Fruit fly (Drosophila melanogaster) whole organism, embryonic: Measurements from ENCODE around the gene roq.

Experiments used
- Atf-2 ChIP-seq: fragments of 200-800 bp; sonication (Bioruptor generic); optimal IDR thresholded peaks from 2 replicates; lab custom pipeline; 2016; ENCODE audit warnings: missing biosample characterization, missing genetic modification characterization
- Atf6 ChIP-seq: fragments of 200-800 bp; sonication (Bioruptor generic); IDR thresholded peaks from 2 replicates; pipeline ENCODE4 v1.3.6; 2022; ENCODE audit warnings: missing biosample characterization, missing genetic modification characterization
- BEAF-32 ChIP-seq: fragments of 200-800 bp; sonication (Bioruptor generic); optimal IDR thresholded peaks from 3 replicates; lab custom pipeline; 2017; ENCODE audit warnings: missing biosample characterization, missing genetic modification characterization, mild to moderate bottlenecking, moderate library complexity, missing genetic modification reagents
- CG11398 ChIP-seq: fragments of 200-800 bp; sonication (Bioruptor generic); optimal IDR thresholded peaks from 2 replicates; lab custom pipeline; 2016; ENCODE audit warnings: missing biosample characterization, missing genetic modification characterization
- CG14965 ChIP-seq: fragments of 200-800 bp; sonication (Bioruptor generic); optimal IDR thresholded peaks from 2 replicates; lab custom pipeline; 2016; ENCODE audit warnings: missing biosample characterization, missing genetic modification characterization, borderline replicate concordance
- CG17612 ChIP-seq: fragments of 200-800 bp; sonication (Bioruptor generic); IDR thresholded peaks from 2 replicates; pipeline ENCODE4 v1.3.6; 2022; ENCODE audit warnings: missing biosample characterization, missing genetic modification characterization
- CG2129 ChIP-seq: fragments of 200-800 bp; sonication (Bioruptor generic); IDR thresholded peaks from 2 replicates; pipeline ENCODE4 v1.3.6; 2022; ENCODE audit warnings: missing biosample characterization, missing genetic modification characterization; ENCODE audit not compliant: partially characterized antibody
- CG7786 ChIP-seq: fragments of 200-800 bp; sonication (Bioruptor generic); optimal IDR thresholded peaks from 2 replicates; lab custom pipeline; 2016; ENCODE audit warnings: missing biosample characterization, missing genetic modification characterization
- CG8281 ChIP-seq: fragments of 200-800 bp; sonication (Bioruptor generic); optimal IDR thresholded peaks from 2 replicates; lab custom pipeline; 2018; ENCODE audit warnings: missing biosample characterization, mild to moderate bottlenecking, missing genetic modification characterization, moderate library complexity
- CG8765 ChIP-seq: fragments of 200-800 bp; sonication (Bioruptor generic); IDR thresholded peaks from 2 replicates; pipeline ENCODE4 v1.3.6; 2022; ENCODE audit warnings: missing biosample characterization, missing genetic modification characterization
- Dfd ChIP-seq, 2 experiments: fragments of >200 bp; optimal IDR thresholded peaks; 2 replicates each; lab custom pipeline; 2017; ENCODE audit warnings: missing biosample characterization in 2 of 2, missing genetic modification characterization in 2 of 2
- Dip3 ChIP-seq: fragments of 200-800 bp; sonication (Bioruptor generic); optimal IDR thresholded peaks from 3 replicates; lab custom pipeline; 2016; ENCODE audit warnings: missing biosample characterization, missing genetic modification characterization
- Dp ChIP-seq: fragments of 200-800 bp; sonication (Bioruptor generic); optimal IDR thresholded peaks from 2 replicates; lab custom pipeline; 2018; ENCODE audit warnings: missing biosample characterization, mild to moderate bottlenecking, missing genetic modification characterization, moderate library complexity
- E2f1 ChIP-seq: fragments of 200-800 bp; sonication (Bioruptor generic); IDR thresholded peaks from 2 replicates; pipeline ENCODE4 v1.3.6; 2022; ENCODE audit warnings: missing biosample characterization, missing genetic modification characterization
- HLH54F ChIP-seq: fragments of 200-800 bp; sonication (Bioruptor generic); optimal IDR thresholded peaks from 3 replicates; lab custom pipeline; 2016; ENCODE audit warnings: missing biosample characterization, missing genetic modification characterization
- HmgZ ChIP-seq: fragments of 200-800 bp; sonication (Bioruptor generic); optimal IDR thresholded peaks from 2 replicates; lab custom pipeline; 2018; ENCODE audit warnings: missing biosample characterization, mild to moderate bottlenecking, missing genetic modification characterization
- Hr39 ChIP-seq: fragments of >200 bp; optimal IDR thresholded peaks from 2 replicates; lab custom pipeline; 2017
- MTF-1 ChIP-seq: fragments of 200-800 bp; sonication (Bioruptor generic); optimal IDR thresholded peaks from 2 replicates; lab custom pipeline; 2018; ENCODE audit warnings: missing biosample characterization, mild to moderate bottlenecking, missing genetic modification characterization, borderline replicate concordance
- Myb ChIP-seq: fragments of 200-800 bp; sonication (Bioruptor generic); optimal IDR thresholded peaks from 2 replicates; lab custom pipeline; 2016; ENCODE audit warnings: missing biosample characterization, missing genetic modification characterization
- Nf-YC ChIP-seq: fragments of 200-800 bp; optimal IDR thresholded peaks from 3 replicates; lab custom pipeline; 2019; ENCODE audit warnings: missing biosample characterization, mild to moderate bottlenecking, missing genetic modification characterization, moderate library complexity
- Pdp1 ChIP-seq, 2 experiments: fragments of 200-800 bp; sonication (Bioruptor generic); optimal IDR thresholded peaks; 3 replicates each; lab custom pipeline; 2016; ENCODE audit warnings: missing biosample characterization in 2 of 2, missing genetic modification characterization in 2 of 2, mild to moderate bottlenecking in 1 of 2, moderate library complexity in 1 of 2
- Ptx1 ChIP-seq: fragments of 200-800 bp; sonication (Bioruptor generic); IDR thresholded peaks from 2 replicates; pipeline ENCODE4 v1.3.6; 2022; ENCODE audit warnings: missing biosample characterization, missing genetic modification characterization
- Six4 ChIP-seq: fragments of 200-800 bp; sonication (Bioruptor generic); optimal IDR thresholded peaks from 2 replicates; lab custom pipeline; 2016; ENCODE audit warnings: missing biosample characterization, missing genetic modification characterization
- Xrp1 ChIP-seq: fragments of 200-800 bp; sonication (Bioruptor generic); IDR thresholded peaks from 2 replicates; pipeline ENCODE4 v1.3.6; 2022; ENCODE audit warnings: missing biosample characterization, missing genetic modification characterization
- al ChIP-seq: fragments of 200-800 bp; sonication (Bioruptor generic); IDR thresholded peaks from 2 replicates; pipeline ENCODE4 v1.3.6; 2022; ENCODE audit warnings: missing biosample characterization, missing genetic modification characterization
- ap ChIP-seq: fragments of 200-800 bp; sonication (Bioruptor generic); IDR thresholded peaks from 2 replicates; pipeline ENCODE4 v1.3.6; 2022; ENCODE audit warnings: missing biosample characterization, missing genetic modification characterization
- ato ChIP-seq: fragments of 200-800 bp; sonication (Bioruptor generic); IDR thresholded peaks from 2 replicates; pipeline ENCODE4 v1.3.6; 2022; ENCODE audit warnings: missing biosample characterization, missing genetic modification characterization; ENCODE audit not compliant: partially characterized antibody
- ci ChIP-seq: fragments of 200-800 bp; sonication (Bioruptor generic); IDR thresholded peaks from 3 replicates; pipeline ENCODE4 v1.3.6; 2022; ENCODE audit warnings: missing biosample characterization, missing genetic modification characterization
- crol ChIP-seq: fragments of 200-800 bp; sonication (Bioruptor generic); IDR thresholded peaks from 2 replicates; pipeline ENCODE4 v1.3.6; 2022; ENCODE audit warnings: missing biosample characterization, missing genetic modification characterization
- danr ChIP-seq: fragments of 200-800 bp; sonication (Bioruptor generic); IDR thresholded peaks from 2 replicates; pipeline ENCODE4 v1.3.6; 2022; ENCODE audit warnings: missing biosample characterization, missing genetic modification characterization
- dm ChIP-seq: fragments of 200-800 bp; sonication (Bioruptor generic); optimal IDR thresholded peaks from 3 replicates; lab custom pipeline; 2016; ENCODE audit warnings: missing biosample characterization, missing genetic modification characterization
- dmrt99B ChIP-seq: fragments of 200-800 bp; sonication (Bioruptor generic); optimal IDR thresholded peaks from 2 replicates; lab custom pipeline; 2018; ENCODE audit warnings: missing biosample characterization, mild to moderate bottlenecking, missing genetic modification characterization, moderate library complexity
- ftz-f1 ChIP-seq: fragments of 200-800 bp; sonication (Bioruptor generic); optimal IDR thresholded peaks from 2 replicates; lab custom pipeline; 2016; ENCODE audit warnings: missing biosample characterization, missing genetic modification characterization
- hkb ChIP-seq, 2 experiments: fragments of 200-800 bp in 1 of 2; fragments of >200 bp in 1 of 2; sonication (Bioruptor generic) in 1 of 2; IDR thresholded peaks in 1 of 2; optimal IDR thresholded peaks in 1 of 2; 2 replicates each; pipeline versions ENCODE4 v1.3.6 to Lab custom; 2017 to 2022; ENCODE audit warnings: missing biosample characterization in 1 of 2, missing genetic modification characterization in 1 of 2
- insv ChIP-seq, 2 experiments: fragments of 200-800 bp; sonication (Bioruptor generic); optimal IDR thresholded peaks; 3 replicates each; lab custom pipeline; 2016 to 2018; ENCODE audit warnings: missing biosample characterization in 2 of 2, missing genetic modification characterization in 2 of 2
- kah ChIP-seq: fragments of 200-800 bp; sonication (Bioruptor generic); optimal IDR thresholded peaks from 2 replicates; lab custom pipeline; 2018; ENCODE audit warnings: missing biosample characterization, mild to moderate bottlenecking, missing genetic modification characterization
- lilli ChIP-seq: fragments of 200-800 bp; sonication (Bioruptor generic); optimal IDR thresholded peaks from 3 replicates; lab custom pipeline; 2016; ENCODE audit warnings: missing biosample characterization, missing genetic modification characterization
- lov ChIP-seq, 2 experiments: fragments of 200-800 bp in 1 of 2; fragments of >200 bp in 1 of 2; sonication (Bioruptor generic) in 1 of 2; IDR thresholded peaks in 1 of 2; optimal IDR thresholded peaks in 1 of 2; 2 replicates in 1 of 2; 3 replicates in 1 of 2; pipeline versions ENCODE4 v1.3.6 to Lab custom; 2017 to 2022; ENCODE audit warnings: missing biosample characterization in 1 of 2, missing genetic modification characterization in 1 of 2
- mld ChIP-seq: fragments of 200-800 bp; sonication (Bioruptor generic); IDR thresholded peaks from 3 replicates; pipeline ENCODE4 v1.3.6; 2022; ENCODE audit warnings: missing biosample characterization, missing genetic modification characterization; ENCODE audit not compliant: partially characterized antibody
- pb ChIP-seq: fragments of 200-800 bp; sonication (Bioruptor generic); optimal IDR thresholded peaks from 3 replicates; lab custom pipeline; 2016; ENCODE audit warnings: missing biosample characterization, missing genetic modification characterization
- repo ChIP-seq: fragments of 200-800 bp; sonication (Bioruptor generic); optimal IDR thresholded peaks from 2 replicates; lab custom pipeline; 2016; ENCODE audit warnings: missing biosample characterization, missing genetic modification characterization
- sens ChIP-seq: fragments of 200-800 bp; sonication (Bioruptor generic); peaks from one replicate; lab custom pipeline; 2016; ENCODE audit warnings: missing biosample characterization, missing genetic modification characterization
- sima ChIP-seq: fragments of 200-800 bp; sonication (Bioruptor generic); optimal IDR thresholded peaks from 2 replicates; lab custom pipeline; 2016; ENCODE audit warnings: missing biosample characterization, missing genetic modification characterization
- slp2 ChIP-seq: fragments of 200-800 bp; sonication (Bioruptor generic); optimal IDR thresholded peaks from 2 replicates; lab custom pipeline; 2016; ENCODE audit warnings: missing biosample characterization, missing genetic modification characterization
- sna ChIP-seq: fragments of 200-800 bp; sonication (Bioruptor generic); IDR thresholded peaks from 2 replicates; pipeline ENCODE4 v1.3.6; 2022; ENCODE audit warnings: missing biosample characterization, missing genetic modification characterization; ENCODE audit not compliant: partially characterized antibody
- sr ChIP-seq: fragments of 200-800 bp; sonication (Bioruptor generic); IDR thresholded peaks from 3 replicates; pipeline ENCODE4 v1.3.6; 2022; ENCODE audit warnings: missing biosample characterization, missing genetic modification characterization
- tna ChIP-seq: fragments of 200-800 bp; sonication (Bioruptor generic); IDR thresholded peaks from 2 replicates; pipeline ENCODE4 v1.3.6; 2022; ENCODE audit warnings: missing biosample characterization, missing genetic modification characterization; ENCODE audit not compliant: partially characterized antibody
- unpg ChIP-seq: fragments of 200-800 bp; sonication (Bioruptor generic); optimal IDR thresholded peaks from 3 replicates; lab custom pipeline; 2018; ENCODE audit warnings: missing biosample characterization, mild to moderate bottlenecking, missing genetic modification characterization, moderate library complexity
- vvl ChIP-seq: fragments of 200-800 bp; sonication (Bioruptor generic); IDR thresholded peaks from 2 replicates; pipeline ENCODE4 v1.3.6; 2022; ENCODE audit warnings: missing biosample characterization, missing genetic modification characterization

Gene roq

DNA sequence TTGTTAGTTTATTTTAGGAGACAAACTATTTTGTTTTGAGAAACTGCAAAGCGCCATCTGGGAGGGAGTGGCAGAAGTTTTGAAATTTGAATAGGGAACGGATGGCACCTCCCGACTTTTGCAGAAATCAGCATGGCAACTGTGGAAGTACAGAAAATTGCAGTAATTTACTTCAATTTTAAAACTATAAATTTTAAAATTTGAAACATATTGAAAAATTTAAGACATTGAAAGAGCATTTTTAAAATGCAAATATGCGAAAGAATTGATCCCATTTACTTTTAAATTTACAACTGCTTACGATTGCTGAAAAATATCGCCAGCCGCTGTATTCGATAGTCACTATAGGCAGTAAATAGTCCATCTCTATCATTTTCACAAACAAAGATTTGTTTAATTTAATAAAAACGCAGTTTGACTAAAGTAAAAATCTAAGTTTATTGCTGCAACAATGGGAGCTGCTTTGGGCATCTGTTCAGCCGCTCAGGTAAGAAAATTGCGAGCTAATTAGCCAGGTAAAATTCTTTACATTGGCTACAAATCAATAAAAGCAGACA lies 34.1 kb upstream of the roq start, which contains the start of gene Serinc (continued):
- TF ChIP-seq lov (optimal IDR thresholded peaks at IDR 0.05; lab: Kevin White, UChicago): no peak
- no peak for TF ChIP-seq lov (GFP tag; IDR thresholded peaks at IDR 0.05; lab: Robert Waterston, UW)
- 0 out of 2 replicates have a peak, but pooled peaks have one; percentile 33 for TF ChIP-seq E2f1 (GFP tag; lab: Robert Waterston, UW)
- peak; percentile 98 for TF ChIP-seq sna
- TF ChIP-seq insv (GFP tag; optimal IDR thresholded peaks at IDR 0.05; lab: Kevin White, UChicago): peak in 1 of 2 experiments; percentile 59
- TF ChIP-seq Dip3 (GFP tag; lab: Kevin White, UChicago): peak; percentile 39
- peak; percentile 99 for TF ChIP-seq CG14965 (GFP tag; lab: Kevin White, UChicago)
- TF ChIP-seq crol: no peak
- TF ChIP-seq CG17612: no peak
- no peak; the same call in 1 of the 2 replicates for TF ChIP-seq Xrp1 (GFP tag; lab: Robert Waterston, UW)
- TF ChIP-seq HLH54F (GFP tag; lab: Kevin White, UChicago): peak; percentile 58
- peak; percentile 7 for TF ChIP-seq Six4 (GFP tag; lab: Kevin White, UChicago)
- no peak for TF ChIP-seq repo (GFP tag; lab: Kevin White, UChicago)
- no peak for TF ChIP-seq CG8765
- no peak for TF ChIP-seq pb (GFP tag; lab: Kevin White, UChicago)
- peak; percentile 75 for TF ChIP-seq CG8281 (tag; lab: Kevin White, UChicago)
- TF ChIP-seq ap (GFP tag; lab: Robert Waterston, UW): no peak
- TF ChIP-seq vvl (GFP tag; lab: Robert Waterston, UW): peak; percentile 76; the same call in 1 of the 2 replicates
- peak; percentile 74 for TF ChIP-seq ci (GFP tag; lab: Robert Waterston, UW)
- peak; percentile 90 for TF ChIP-seq sens (GFP tag; lab: Kevin White, UChicago)
- TF ChIP-seq Ptx1 (GFP tag; lab: Robert Waterston, UW): peak; percentile 50
- TF ChIP-seq BEAF-32: peak; percentile 97
- TF ChIP-seq danr (GFP tag; lab: Robert Waterston, UW): no peak
- TF ChIP-seq slp2 (GFP tag; lab: Kevin White, UChicago): peak; percentile 8
- peak; percentile 78 for TF ChIP-seq lilli
- TF ChIP-seq dmrt99B (tag; lab: Kevin White, UChicago): no peak
- TF ChIP-seq Myb (GFP tag; lab: Kevin White, UChicago): peak; percentile 73
- TF ChIP-seq Atf-2 (GFP tag; lab: Kevin White, UChicago): peak; percentile 53
- 0 out of 2 replicates have a peak, but pooled peaks have one; percentile 9 for TF ChIP-seq Atf6 (GFP tag; lab: Robert Waterston, UW)
- TF ChIP-seq Dp (GFP tag; lab: Kevin White, UChicago): peak; percentile 59
- TF ChIP-seq tna: peak; percentile 95
- TF ChIP-seq CG11398 (GFP tag; lab: Kevin White, UChicago): peak; percentile 38
- TF ChIP-seq mld (GFP tag; lab: Robert Waterston, UW): peak; percentile 95
- no peak for TF ChIP-seq unpg (GFP tag; lab: Kevin White, UChicago)
- TF ChIP-seq Dfd (GFP tag; optimal IDR thresholded peaks at IDR 0.05; lab: Kevin White, UChicago): no peak
- TF ChIP-seq al: 0 out of 2 replicates have a peak, but pooled peaks have one; percentile 34
- TF ChIP-seq dm (GFP tag; lab: Kevin White, UChicago): peak; percentile 49
- no peak for TF ChIP-seq Nf-YC
- TF ChIP-seq sr (GFP tag; lab: Robert Waterston, UW): no peak
- TF ChIP-seq ato (GFP tag; lab: Robert Waterston, UW): peak; percentile 97
- TF ChIP-seq sima (GFP tag; lab: Kevin White, UChicago): no peak
- TF ChIP-seq Hr39 (lab: Kevin White, UChicago): no peak
- TF ChIP-seq CG2129 (GFP tag; lab: Robert Waterston, UW): peak; percentile 98
- TF ChIP-seq MTF-1: no peak
- TF ChIP-seq ftz-f1 (GFP tag; lab: Kevin White, UChicago): no peak
- no peak for TF ChIP-seq hkb (optimal IDR thresholded peaks at IDR 0.05; lab: Kevin White, UChicago)
- no peak; the same call in 1 of the 2 replicates for TF ChIP-seq hkb (GFP tag; IDR thresholded peaks at IDR 0.05; lab: Robert Waterston, UW)
- TF ChIP-seq Pdp1 (GFP tag; optimal IDR thresholded peaks at IDR 0.05; lab: Kevin White, UChicago): peak; percentile 41 to 47
- TF ChIP-seq HmgZ (tag; lab: Kevin White, UChicago): peak; percentile 82
- no peak for TF ChIP-seq kah (GFP tag; lab: Kevin White, UChicago)
- TF ChIP-seq CG7786 (GFP tag; lab: Kevin White, UChicago): no peak
